Worm (Caenorhabditis elegans) whole organism, L4 larva: Measurements from ENCODE around the gene F46C5.4.

Source experiments
- F10B5.3 ChIP-seq: sonication (generic microtip); optimal IDR thresholded peaks from 2 replicates; lab custom pipeline; 2016; ENCODE audit warnings: mild to moderate bottlenecking, missing genetic modification characterization, missing compliant biosample characterization
- F26F4.8 ChIP-seq: fragments of 200-800 bp; sonication (Bioruptor generic); conservative IDR thresholded peaks from 2 replicates; pipeline ENCODE4 v1.3.6; 2022; ENCODE audit warnings: missing genetic modification characterization, missing compliant biosample characterization
- F44E2.7 ChIP-seq: fragments of 200-800 bp; sonication (Bioruptor generic); IDR thresholded peaks from 2 replicates; pipeline ENCODE4 v2.1.2; 2022; ENCODE audit warnings: missing genetic modification characterization, missing compliant biosample characterization
- T20F7.1 ChIP-seq: fragments of 200-800 bp; sonication (Bioruptor generic); optimal IDR thresholded peaks from 2 replicates; lab custom pipeline; 2018; ENCODE audit warnings: mild to moderate bottlenecking, missing genetic modification characterization, missing compliant biosample characterization
- Y105C5A.15 ChIP-seq: fragments of 200-800 bp; sonication (Bioruptor generic); IDR thresholded peaks from 2 replicates; pipeline ENCODE4 v1.3.6; 2022; ENCODE audit warnings: missing genetic modification characterization, missing compliant biosample characterization
- Y48G9A.11 ChIP-seq: fragments of 200-800 bp; sonication (Bioruptor generic); IDR thresholded peaks from 2 replicates; pipeline ENCODE4 v1.3.6; 2022; ENCODE audit warnings: missing genetic modification reagents, missing genetic modification characterization, missing compliant biosample characterization
- Y5F2A.4 ChIP-seq: fragments of 200-800 bp; sonication (Bioruptor generic); optimal IDR thresholded peaks from 2 replicates; lab custom pipeline; 2018; ENCODE audit warnings: mild to moderate bottlenecking, missing genetic modification characterization, missing compliant biosample characterization
- ZK337.2 ChIP-seq: fragments of 200-800 bp; sonication (Bioruptor generic); IDR thresholded peaks from 2 replicates; pipeline ENCODE4 v1.3.6; 2022; ENCODE audit warnings: missing genetic modification reagents, missing genetic modification characterization, missing compliant biosample characterization
- aha-1 ChIP-seq: fragments of 150-350 bp; peaks from one replicate; lab custom pipeline; 2014; ENCODE audit warnings: missing biosample characterization, missing genetic modification characterization
- arid-1 ChIP-seq: fragments of 200-800 bp; sonication (Bioruptor generic); conservative IDR thresholded peaks from 2 replicates; pipeline ENCODE4 v1.3.6; 2022; ENCODE audit warnings: missing genetic modification reagents, missing genetic modification characterization, missing compliant biosample characterization
- ceh-32 ChIP-seq: sonication (generic microtip); optimal IDR thresholded peaks from 2 replicates; lab custom pipeline; 2016; ENCODE audit warnings: mild to moderate bottlenecking, missing genetic modification characterization, missing compliant biosample characterization; ENCODE audit not compliant: poor library complexity
- ceh-44 ChIP-seq: fragments of 200-800 bp; sonication (Bioruptor generic); IDR thresholded peaks from 2 replicates; pipeline ENCODE4 v1.3.6; 2022; ENCODE audit warnings: missing genetic modification reagents, missing genetic modification characterization, missing compliant biosample characterization
- cey-2 ChIP-seq: sonication (generic microtip); optimal IDR thresholded peaks from 3 replicates; lab custom pipeline; 2017; ENCODE audit warnings: missing genetic modification characterization, mild to moderate bottlenecking, missing compliant biosample characterization, antibody characterized with exemption, borderline replicate concordance; ENCODE audit not compliant: insufficient read depth
- dmd-6 ChIP-seq: fragments of 200-800 bp; sonication (Bioruptor generic); IDR thresholded peaks from 2 replicates; pipeline ENCODE4 v1.3.6; 2022; ENCODE audit warnings: missing genetic modification reagents, missing genetic modification characterization, missing compliant biosample characterization
- hlh-30 ChIP-seq: sonication (generic microtip); optimal IDR thresholded peaks from 2 replicates; lab custom pipeline; 2017; ENCODE audit warnings: antibody characterized with exemption, mild to moderate bottlenecking, missing genetic modification characterization, missing compliant biosample characterization; ENCODE audit not compliant: insufficient read depth
- hmg-1.1 ChIP-seq: fragments of 200-800 bp; sonication (Bioruptor generic); IDR thresholded peaks from 2 replicates; pipeline ENCODE4 v1.3.6; 2022; ENCODE audit warnings: missing genetic modification reagents, missing genetic modification characterization, missing compliant biosample characterization
- jun-1 ChIP-seq: fragments of 150-350 bp; optimal IDR thresholded peaks from 2 replicates; lab custom pipeline; 2014; ENCODE audit warnings: missing biosample characterization, missing genetic modification reagents, missing genetic modification characterization
- lin-1 ChIP-seq: fragments of 200-800 bp; sonication (Bioruptor generic); IDR thresholded peaks from 2 replicates; pipeline ENCODE4 v1.3.6; 2022; ENCODE audit warnings: missing genetic modification reagents, missing genetic modification characterization, missing compliant biosample characterization
- lin-13 ChIP-seq: fragments of 150-350 bp; optimal IDR thresholded peaks from 2 replicates; lab custom pipeline; 2014; ENCODE audit warnings: missing biosample characterization, missing genetic modification reagents, missing genetic modification characterization
- lsy-2 ChIP-seq, 2 experiments: fragments of 150-350 bp in 1 of 2; sonication (generic microtip) in 1 of 2; optimal IDR thresholded peaks; 2 replicates each; lab custom pipeline; 2014 to 2017; ENCODE audit warnings: missing biosample characterization in 2 of 2, missing genetic modification characterization in 2 of 2
- madf-5 ChIP-seq, 2 experiments: fragments of 200-800 bp; sonication (Bioruptor generic); IDR thresholded peaks; 2 replicates each; pipeline ENCODE4 v1.3.6; 2022; ENCODE audit warnings: missing compliant biosample characterization in 2 of 2, missing genetic modification characterization in 2 of 2
- mdl-1 ChIP-seq, 2 experiments: fragments of 150-350 bp in 1 of 2; sonication (generic microtip) in 1 of 2; optimal IDR thresholded peaks; 2 replicates each; lab custom pipeline; 2014 to 2017; ENCODE audit warnings: missing biosample characterization in 2 of 2, missing genetic modification characterization in 2 of 2
- mep-1 ChIP-seq: fragments of 150-350 bp; sonication (generic microtip); optimal IDR thresholded peaks from 3 replicates; lab custom pipeline; 2014; ENCODE audit warnings: missing biosample characterization, missing genetic modification characterization
- mes-2 ChIP-seq: sonication (generic microtip); optimal IDR thresholded peaks from 2 replicates; lab custom pipeline; 2016; ENCODE audit warnings: missing genotype, mild to moderate bottlenecking, missing genetic modification characterization, missing compliant biosample characterization; ENCODE audit not compliant: poor library complexity, severe bottlenecking
- nhr-102 ChIP-seq: sonication (generic microtip); optimal IDR thresholded peaks from 2 replicates; lab custom pipeline; 2016; ENCODE audit warnings: mild to moderate bottlenecking, missing genetic modification characterization, moderate library complexity, missing compliant biosample characterization
- nhr-237 ChIP-seq: sonication (generic microtip); optimal IDR thresholded peaks from 2 replicates; lab custom pipeline; 2017; ENCODE audit warnings: missing biosample characterization, missing genetic modification characterization
- nhr-28 ChIP-seq: fragments of 150-350 bp; optimal IDR thresholded peaks from 2 replicates; lab custom pipeline; 2014; ENCODE audit warnings: missing biosample characterization, missing genetic modification characterization
- nhr-41 ChIP-seq: fragments of 200-800 bp; sonication (Bioruptor generic); IDR thresholded peaks from 2 replicates; pipeline ENCODE4 v1.3.6; 2022; ENCODE audit warnings: missing genetic modification reagents, missing genetic modification characterization, missing compliant biosample characterization
- nhr-48 ChIP-seq: sonication (generic microtip); optimal IDR thresholded peaks from 2 replicates; lab custom pipeline; 2016; ENCODE audit warnings: mild to moderate bottlenecking, missing genetic modification characterization, missing compliant biosample characterization
- nhr-6 ChIP-seq: fragments of 150-350 bp; optimal IDR thresholded peaks from 2 replicates; lab custom pipeline; 2014; ENCODE audit warnings: missing biosample characterization, missing genetic modification characterization
- nhr-77 ChIP-seq: fragments of 150-350 bp; optimal IDR thresholded peaks from 2 replicates; lab custom pipeline; 2014; ENCODE audit warnings: missing biosample characterization, missing genetic modification characterization
- saeg-2 ChIP-seq: fragments of 200-800 bp; sonication (Bioruptor generic); IDR thresholded peaks from 2 replicates; pipeline ENCODE4 v1.3.6; 2022; ENCODE audit warnings: missing genetic modification reagents, missing genetic modification characterization, missing compliant biosample characterization
- snpc-1.2 ChIP-seq: fragments of 200-800 bp; sonication (Bioruptor generic); IDR thresholded peaks from 2 replicates; pipeline ENCODE4 v1.3.6; 2022; ENCODE audit warnings: missing genetic modification reagents, missing genetic modification characterization, missing compliant biosample characterization
- unc-39 ChIP-seq: sonication (generic microtip); optimal IDR thresholded peaks from 2 replicates; lab custom pipeline; 2017; ENCODE audit warnings: missing biosample characterization, missing genetic modification characterization
- unc-62 ChIP-seq, 3 experiments: fragments of 150-350 bp in 1 of 3; sonication (generic microtip); optimal IDR thresholded peaks in 2 of 3; peaks in 1 of 3; 1 replicate in 1 of 3; 2 replicates in 2 of 3; lab custom pipeline; 2014 to 2017; ENCODE audit warnings: missing biosample characterization in 3 of 3, missing genetic modification characterization in 3 of 3, missing genetic modification reagents in 3 of 3, missing genotype in 1 of 3
- vab-7 ChIP-seq: fragments of 200-800 bp; sonication (Bioruptor generic); IDR thresholded peaks from 2 replicates; pipeline ENCODE4 v1.3.6; 2022; ENCODE audit warnings: missing genetic modification reagents, missing genetic modification characterization, missing compliant biosample characterization
- zag-1 ChIP-seq: fragments of 150-350 bp; optimal IDR thresholded peaks from 2 replicates; lab custom pipeline; 2014; ENCODE audit warnings: missing biosample characterization, missing genetic modification characterization
- zfp-2 ChIP-seq: sonication (generic microtip); optimal IDR thresholded peaks from 2 replicates; lab custom pipeline; 2016; ENCODE audit warnings: mild to moderate bottlenecking, missing genetic modification characterization, missing compliant biosample characterization
- zip-2 ChIP-seq: fragments of 150-350 bp; optimal IDR thresholded peaks from 2 replicates; lab custom pipeline; 2014; ENCODE audit warnings: missing biosample characterization, missing genetic modification characterization
- ztf-11 ChIP-seq: fragments of 150-350 bp; optimal IDR thresholded peaks from 2 replicates; lab custom pipeline; 2014; ENCODE audit warnings: missing biosample characterization, missing genetic modification characterization
- ztf-7 ChIP-seq: fragments of 150-350 bp; optimal IDR thresholded peaks from 2 replicates; lab custom pipeline; 2014; ENCODE audit warnings: missing biosample characterization, missing genetic modification characterization

Gene F46C5.4

DNA sequence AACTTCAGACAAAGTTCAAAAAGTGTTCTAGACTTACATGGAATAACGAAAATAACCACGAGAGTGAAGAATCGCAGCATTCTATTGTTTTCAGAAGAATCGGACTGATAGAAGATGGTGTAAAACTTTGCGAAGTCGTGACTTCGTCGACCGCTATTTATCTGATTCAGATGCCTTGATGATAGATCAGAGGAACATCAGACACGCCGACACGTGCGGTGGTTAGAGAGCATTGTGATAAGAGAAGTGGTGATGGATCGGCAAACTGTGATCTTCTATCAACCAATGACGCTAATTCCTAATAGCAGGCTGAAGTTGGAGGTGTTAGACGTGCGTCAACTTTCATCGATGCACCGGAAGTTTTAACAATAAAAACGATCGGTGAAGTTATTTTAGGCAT, 17.6 kb upstream of the F46C5.4 start (continued):
- TF ChIP-seq cey-2 (tag; lab: Kevin White, UChicago) (peak; percentile 78), nhr-48 (peak; percentile 95), unc-39 (no peak), T20F7.1 (no peak), nhr-41 (GFP tag; lab: Robert Waterston, UW) (no peak), mep-1 (tag; lab: Kevin White, UChicago) (peak; percentile 31), ZK337.2 (GFP tag; lab: Robert Waterston, UW) (no peak), lin-1 (GFP tag; lab: Robert Waterston, UW) (peak; percentile 39; the same call in 1 of the 2 replicates), Y48G9A.11 (GFP tag; lab: Robert Waterston, UW) (no peak), ztf-7 (tag; lab: Kevin White, UChicago) (no peak), F44E2.7 (GFP tag; lab: Robert Waterston, UW) (no peak), snpc-1.2 (no peak), lsy-2 (tag; optimal IDR thresholded peaks at IDR 0.05; lab: Kevin White, UChicago) (no peak), mdl-1 (tag; optimal IDR thresholded peaks at IDR 0.05; lab: Kevin White, UChicago) (peak in 1 of 2 experiments; percentile 78), zag-1 (no peak), ceh-44 (no peak), saeg-2 (GFP tag; lab: Robert Waterston, UW) (no peak), hmg-1.1 (GFP tag; lab: Robert Waterston, UW) (no peak), mes-2 (tag; lab: Kevin White, UChicago) (no peak), nhr-102 (peak; percentile 14)
- TF ChIP-seq, all 104 proteins: peak for 19

DNA sequence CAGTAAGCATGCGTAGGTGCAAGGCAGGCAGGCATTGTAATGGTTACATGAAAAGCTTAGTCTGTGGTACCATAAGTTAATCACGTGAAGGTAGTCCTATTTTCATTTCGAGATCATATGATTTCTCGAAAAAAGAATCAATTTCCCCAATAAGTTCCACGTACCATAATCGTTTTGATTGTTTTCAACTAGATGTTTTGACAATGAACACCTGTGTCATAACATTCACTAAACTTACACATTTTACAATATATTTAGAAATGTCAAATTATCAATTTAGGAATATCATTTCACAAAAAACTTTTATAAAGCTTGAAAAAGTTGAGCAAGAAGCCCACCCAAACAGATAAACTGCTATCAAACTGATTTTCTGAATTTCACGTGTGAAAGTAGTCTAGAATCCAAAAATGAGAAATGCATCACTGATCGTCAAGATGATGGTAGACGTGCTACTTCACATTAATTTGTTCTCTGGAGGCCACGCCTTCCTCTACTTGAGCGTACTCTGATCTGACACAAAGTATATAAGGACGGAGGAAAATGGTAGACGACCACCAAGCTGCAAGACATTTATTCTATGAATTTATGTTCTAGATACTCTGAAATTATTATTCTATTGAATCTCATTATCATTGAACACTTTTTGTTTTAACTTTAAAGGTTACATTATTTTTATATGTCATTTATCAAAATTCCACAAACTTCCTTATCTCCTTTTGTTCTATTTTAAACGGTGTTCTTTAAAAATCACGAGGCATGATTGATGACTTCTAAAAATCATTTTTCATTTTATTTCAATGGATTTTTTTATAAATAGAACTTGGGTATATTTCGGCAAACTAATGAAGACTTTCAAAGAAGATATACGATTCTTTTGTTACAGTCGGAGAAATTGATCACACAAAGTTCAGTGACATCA, 16.6 kb upstream of the F46C5.4 start, which contains the start of gene F46C5.10:
TSS of gene F46C5.10 (minus strand) at position 51 of the 919 bp plus-strand sequence.
- TF ChIP-seq ceh-32 (no peak), unc-62 (GFP tag; optimal IDR thresholded peaks at IDR 0.05 in 1 of 2; lab: Kevin White, UChicago) (peak in 1 of 2 experiments; percentile 89), unc-62 (tag; optimal IDR thresholded peaks at IDR 0.05; lab: Kevin White, UChicago) (no peak), F44E2.7 (GFP tag; lab: Robert Waterston, UW) (no peak), nhr-28 (peak; percentile 25), aha-1 (tag; lab: Kevin White, UChicago) (peak; percentile 65), mep-1 (tag; lab: Kevin White, UChicago) (peak; percentile 65), lsy-2 (tag; optimal IDR thresholded peaks at IDR 0.05; lab: Kevin White, UChicago) (peak; percentile 10 to 53), nhr-6 (tag; lab: Kevin White, UChicago) (peak; percentile 49), nhr-48 (peak; percentile 55), nhr-77 (tag; lab: Kevin White, UChicago) (no peak), hlh-30 (tag; lab: Kevin White, UChicago) (peak; percentile 60)

DNA sequence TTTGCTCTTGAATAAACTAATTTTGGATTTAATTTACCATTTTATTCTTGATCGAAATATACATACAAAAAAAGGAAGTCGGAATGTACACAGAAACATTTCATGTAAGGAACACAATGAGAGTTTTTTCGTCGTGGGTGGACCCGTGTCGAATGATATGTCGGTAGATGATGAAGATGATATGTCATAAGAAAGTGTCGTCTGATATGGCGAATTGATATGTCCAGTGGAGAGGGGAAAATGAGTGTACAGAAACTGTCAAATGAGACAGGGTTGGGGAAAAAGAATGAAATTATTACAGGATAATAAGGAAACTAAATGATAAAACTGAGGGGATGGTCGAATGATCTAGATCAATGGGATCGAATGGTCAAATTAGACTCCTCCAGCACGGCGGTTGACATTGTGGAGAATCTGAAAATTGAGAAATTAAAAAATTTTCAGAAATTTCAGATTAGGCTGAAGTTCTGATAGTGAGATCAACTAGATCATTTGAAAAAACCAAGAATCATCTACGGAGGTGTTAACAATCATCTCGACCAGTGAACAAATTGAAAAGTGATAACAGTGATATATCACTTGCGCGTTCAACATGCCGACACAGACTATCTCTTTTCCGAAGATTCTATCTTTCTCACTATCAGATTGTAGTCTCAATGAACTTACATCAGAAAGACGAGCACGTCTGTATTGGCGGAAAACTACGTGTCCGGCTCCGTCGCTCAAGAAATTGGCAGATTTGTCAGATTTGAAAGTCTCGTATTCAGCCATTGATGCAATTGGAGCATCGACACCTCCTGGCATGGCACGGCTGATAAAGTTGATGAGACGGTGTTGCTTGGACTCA, 15.5 kb upstream of the F46C5.4 start:
- TF ChIP-seq F10B5.3 (no peak), unc-62 (GFP tag; optimal IDR thresholded peaks at IDR 0.05 in 1 of 2; lab: Kevin White, UChicago) (peak in 1 of 2 experiments; percentile 93), unc-62 (tag; optimal IDR thresholded peaks at IDR 0.05; lab: Kevin White, UChicago) (no peak), Y105C5A.15 (no peak), aha-1 (tag; lab: Kevin White, UChicago) (peak; percentile 98), F26F4.8 (GFP tag; lab: Robert Waterston, UW) (no peak), lin-13 (GFP tag; lab: Kevin White, UChicago) (no peak), hlh-30 (tag; lab: Kevin White, UChicago) (peak; percentile 5), zfp-2 (tag; lab: Kevin White, UChicago) (no peak), arid-1 (GFP tag; lab: Robert Waterston, UW) (no peak), Y5F2A.4 (GFP tag; lab: Kevin White, UChicago) (no peak), dmd-6 (GFP tag; lab: Robert Waterston, UW) (no peak; the same call in 1 of the 2 replicates), nhr-237 (tag; lab: Kevin White, UChicago) (no peak), madf-5 (GFP tag; IDR thresholded peaks at IDR 0.05; lab: Robert Waterston, UW) (0 out of 4 replicates have a peak, but pooled peaks of 1 of the 2 experiments have one; percentile 22), zip-2 (tag; lab: Kevin White, UChicago) (no peak), ztf-11 (tag; lab: Kevin White, UChicago) (no peak), hmg-1.1 (GFP tag; lab: Robert Waterston, UW) (no peak), jun-1 (tag; lab: Kevin White, UChicago) (no peak), mdl-1 (tag; optimal IDR thresholded peaks at IDR 0.05; lab: Kevin White, UChicago) (no peak), F44E2.7 (GFP tag; lab: Robert Waterston, UW) (no peak), Y48G9A.11 (GFP tag; lab: Robert Waterston, UW) (no peak), T20F7.1 (no peak), vab-7 (GFP tag; lab: Robert Waterston, UW) (no peak), nhr-48 (peak; percentile 55)
